Worm (Caenorhabditis elegans): Measurements from ENCODE around the gene mct-4.

mct-4 gene

ce11 chrX:4885651-4886050, 43.9 kb downstream of the mct-4 start, which contains the start of gene arrd-23:
Gene arrd-23 (plus strand): TSS chrX:4885951.
- no peak for TF ChIP-seq ceh-58 (GFP tag; IDR thresholded peaks at IDR 0.05)
- TF ChIP-seq nfya-1 (tag; optimal IDR thresholded peaks at IDR 0.05; ENCODE audit: borderline replicate concordance, insufficient read depth), result no peak
- TF ChIP-seq dpl-1 (GFP tag; optimal IDR thresholded peaks at IDR 0.05), result no peak
- TF ChIP-seq madf-10 (tag; optimal IDR thresholded peaks at IDR 0.05), result no peak
- TF ChIP-seq somi-1 (GFP tag; optimal IDR thresholded peaks at IDR 0.05), result no peak

DNA sequence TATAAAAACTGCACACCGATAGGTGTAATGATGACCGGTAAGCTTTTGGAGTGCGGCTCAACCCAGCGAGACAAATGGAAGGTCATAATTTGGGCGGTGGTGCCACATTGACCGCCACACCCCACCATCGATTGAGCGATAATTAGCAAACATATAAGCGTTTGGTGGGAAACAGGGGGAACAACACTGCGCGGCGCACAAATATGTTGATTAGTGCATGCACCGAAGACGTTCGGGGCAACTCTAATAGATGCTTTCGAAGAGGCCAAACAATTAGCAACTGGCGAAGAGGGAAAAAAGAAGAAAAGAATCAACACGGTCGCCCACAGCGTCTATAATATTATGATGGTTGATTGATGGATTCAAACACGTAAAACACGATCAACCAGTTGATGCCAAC, 48.2 kb downstream of the mct-4 start:
- TF ChIP-seq tbp1 (GFP tag; optimal IDR thresholded peaks at IDR 0.05), result no peak
- no peak for TF ChIP-seq ceh-58 (GFP tag; IDR thresholded peaks at IDR 0.05)
- no peak for TF ChIP-seq nfyb-1 (GFP tag; IDR thresholded peaks at IDR 0.05)
- no peak for TF ChIP-seq ztf-6 (GFP tag; IDR thresholded peaks at IDR 0.05)
- TF ChIP-seq lin-40 (tag; optimal IDR thresholded peaks at IDR 0.05), result no peak
- TF ChIP-seq ama-1 (optimal IDR thresholded peaks at IDR 0.05), result no peak
- no peak for TF ChIP-seq ama-1 (GFP tag; optimal IDR thresholded peaks at IDR 0.05)
- TF ChIP-seq let-607 (tag; optimal IDR thresholded peaks at IDR 0.05), result no peak
- TF ChIP-seq fkh-3 (tag; optimal IDR thresholded peaks at IDR 0.05), result no peak
- no peak for TF ChIP-seq let-526 (GFP tag; IDR thresholded peaks at IDR 0.05)
- no peak for TF ChIP-seq F57C9.4 (tag; optimal IDR thresholded peaks at IDR 0.05)
- TF ChIP-seq pha-4 (tag; optimal IDR thresholded peaks at IDR 0.05), result no peak
- TF ChIP-seq dpff-1 (tag; optimal IDR thresholded peaks at IDR 0.05), result no peak
- no peak for TF ChIP-seq unc-130 (GFP tag; optimal IDR thresholded peaks at IDR 0.05)

DNA sequence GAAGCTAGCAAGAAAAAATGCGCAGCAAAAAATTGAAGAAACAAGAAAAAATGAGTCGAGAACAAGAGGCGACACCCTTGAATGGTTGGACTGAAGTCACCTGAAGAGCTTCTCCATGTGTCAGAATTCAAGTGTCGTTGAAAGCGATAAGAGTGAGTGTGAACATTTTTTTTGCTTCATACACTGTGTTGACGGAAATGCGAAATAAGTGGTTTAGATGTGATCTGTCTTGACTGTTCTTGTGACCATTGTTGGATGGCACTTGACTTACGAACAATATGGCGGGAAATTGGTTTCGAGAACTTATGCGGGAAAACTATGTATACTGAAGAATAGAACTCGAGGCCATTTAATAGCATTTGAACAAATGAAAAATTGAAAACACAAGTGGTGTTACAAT, 49.6 kb downstream of the mct-4 start:
- TF ChIP-seq Y56A3A.18 (GFP tag; IDR thresholded peaks at IDR 0.05), result no peak
- TF ChIP-seq ceh-27 (GFP tag; optimal IDR thresholded peaks at IDR 0.05), result peak; percentile 68
- TF ChIP-seq unc-130 (GFP tag; optimal IDR thresholded peaks at IDR 0.05), result no peak

- TF ChIP-seq hrde-1 (tag; optimal IDR thresholded peaks at IDR 0.05; ENCODE audit: borderline replicate concordance), result no peak
- TF ChIP-seq ceh-100 (GFP tag; IDR thresholded peaks at IDR 0.05), result no peak
- TF ChIP-seq snpc-1.1 (tag; optimal IDR thresholded peaks at IDR 0.05; ENCODE audit: insufficient read depth), result no peak
- TF ChIP-seq hlh-26 (GFP tag; conservative IDR thresholded peaks at IDR 0.05), result no peak
- TF ChIP-seq attf-6 (GFP tag; IDR thresholded peaks at IDR 0.05), result no peak
- no peak for TF ChIP-seq somi-1 (GFP tag; optimal IDR thresholded peaks at IDR 0.05)
- no peak for TF ChIP-seq Y95B8A.8 (GFP tag; IDR thresholded peaks at IDR 0.05)
- no peak for TF ChIP-seq Y56A3A.18 (GFP tag; IDR thresholded peaks at IDR 0.05)
- no peak for TF ChIP-seq hmg-1.2 (GFP tag; IDR thresholded peaks at IDR 0.05)
- no peak for TF ChIP-seq unc-62 (GFP tag; optimal IDR thresholded peaks at IDR 0.05)
- TF ChIP-seq hmg-20 (GFP tag; IDR thresholded peaks at IDR 0.05), result no peak
- no peak for TF ChIP-seq K12H6.12 (tag; optimal IDR thresholded peaks at IDR 0.05)
- TF ChIP-seq ceh-40 (GFP tag; IDR thresholded peaks at IDR 0.05), result no peak
- TF ChIP-seq lsl-1 (GFP tag; optimal IDR thresholded peaks at IDR 0.05), result no peak
- TF ChIP-seq madf-8 (GFP tag; conservative IDR thresholded peaks at IDR 0.05), result no peak
- no peak for TF ChIP-seq egl-44 (GFP tag; IDR thresholded peaks at IDR 0.05)
- no peak for TF ChIP-seq tlf-1 (GFP tag; optimal IDR thresholded peaks at IDR 0.05)
Observed at ce11 chrX:4876904-4877303, 52.7 kb downstream of the mct-4 start, which contains the start of gene tsp-14. Gene tsp-14 (minus strand): TSS chrX:4876965.

Data from whole organism, young adult.